Fruit fly (Drosophila melanogaster) whole organism, prepupa: ENCODE results near the gene CG31221.

Experiments used
- Blimp-1 ChIP-seq: fragments of 200-800 bp; sonication (Bioruptor generic); optimal IDR thresholded peaks from 3 replicates; lab custom pipeline; 2017; ENCODE audit warnings: missing biosample characterization, missing genetic modification characterization, mild to moderate bottlenecking, moderate library complexity, missing genetic modification reagents
- Lpt ChIP-seq: fragments of 200-800 bp; sonication (Bioruptor generic); optimal IDR thresholded peaks from 3 replicates; lab custom pipeline; 2016; ENCODE audit warnings: missing biosample characterization, missing genetic modification characterization
- acj6 ChIP-seq: fragments of 200-800 bp; sonication (Bioruptor generic); optimal IDR thresholded peaks from 3 replicates; lab custom pipeline; 2016; ENCODE audit warnings: missing biosample characterization, missing genetic modification characterization
- fd85E ChIP-seq: fragments of 200-800 bp; sonication (Bioruptor generic); optimal IDR thresholded peaks from 3 replicates; lab custom pipeline; 2016; ENCODE audit warnings: missing biosample characterization, missing genetic modification characterization
- salr ChIP-seq, 2 experiments: fragments of 200-800 bp; sonication (Bioruptor generic); optimal IDR thresholded peaks; 3 replicates each; lab custom pipeline; 2016 to 2018; ENCODE audit warnings: missing biosample characterization in 2 of 2, missing genetic modification characterization in 2 of 2, mild to moderate bottlenecking in 1 of 2

DNA sequence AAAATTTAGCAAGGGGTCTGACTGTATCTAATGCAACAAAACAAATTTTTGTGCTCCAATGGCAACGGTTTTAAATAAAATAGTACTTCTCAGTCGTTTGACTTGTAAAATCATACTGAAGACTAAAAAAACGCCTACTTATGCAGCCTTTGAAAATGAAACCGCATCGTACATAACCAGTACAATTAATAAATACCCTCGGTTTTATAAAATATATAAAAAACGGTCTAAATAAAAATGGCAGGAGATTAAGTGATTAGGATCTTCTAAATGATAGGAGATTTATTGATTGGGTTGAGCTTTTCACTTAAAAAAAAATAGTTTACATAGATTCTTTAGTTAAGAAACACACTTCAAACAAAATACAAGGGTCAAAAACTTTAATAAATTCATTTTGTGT lies 37.8 kb upstream of the CG31221 start, which contains the start of gene CG3581:
- TF ChIP-seq acj6 = no peak
- TF ChIP-seq Lpt (GFP tag; lab: Kevin White, UChicago) = no peak
- no peak for TF ChIP-seq salr (GFP tag; optimal IDR thresholded peaks at IDR 0.05; lab: Kevin White, UChicago)
- TF ChIP-seq Blimp-1 (GFP tag; lab: Kevin White, UChicago) = no peak
- TF ChIP-seq fd85E = no peak
